Fruit fly (Drosophila melanogaster): ENCODE measurements around the gene tay.

Gene tay

DNA sequence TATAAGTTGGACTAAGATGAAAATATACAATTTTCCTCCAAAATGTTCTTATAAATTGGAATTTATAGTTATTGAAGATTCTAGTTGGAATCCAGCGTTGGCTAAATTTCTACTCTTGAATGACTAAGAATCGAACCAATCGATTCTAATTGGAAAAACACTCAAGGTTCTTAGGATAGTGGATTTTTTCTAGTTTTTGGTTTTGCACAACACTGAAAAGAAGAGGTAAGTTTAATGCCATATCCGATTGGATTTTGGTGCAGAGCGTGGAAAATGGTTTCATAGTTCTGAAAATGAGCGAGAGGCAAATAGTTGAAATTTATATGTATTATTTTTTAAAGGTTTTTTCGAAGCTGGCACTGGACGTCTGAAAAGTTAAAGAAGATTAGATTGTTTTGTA lies 11.5 kb downstream of the tay start:
- no peak for TF ChIP-seq CG7101 (tag; optimal IDR thresholded peaks at IDR 0.05)
- no peak for TF ChIP-seq CG5204 (GFP tag; optimal IDR thresholded peaks at IDR 0.05)
- no peak for TF ChIP-seq CG14711 (tag; optimal IDR thresholded peaks at IDR 0.05)
- no peak for TF ChIP-seq cic (GFP tag; optimal IDR thresholded peaks at IDR 0.05)
- no peak for TF ChIP-seq Clk (GFP tag; optimal IDR thresholded peaks at IDR 0.05)
- no peak for TF ChIP-seq pad (GFP tag; optimal IDR thresholded peaks at IDR 0.05)
- TF ChIP-seq toe (GFP tag; optimal IDR thresholded peaks at IDR 0.05), result no peak

DNA sequence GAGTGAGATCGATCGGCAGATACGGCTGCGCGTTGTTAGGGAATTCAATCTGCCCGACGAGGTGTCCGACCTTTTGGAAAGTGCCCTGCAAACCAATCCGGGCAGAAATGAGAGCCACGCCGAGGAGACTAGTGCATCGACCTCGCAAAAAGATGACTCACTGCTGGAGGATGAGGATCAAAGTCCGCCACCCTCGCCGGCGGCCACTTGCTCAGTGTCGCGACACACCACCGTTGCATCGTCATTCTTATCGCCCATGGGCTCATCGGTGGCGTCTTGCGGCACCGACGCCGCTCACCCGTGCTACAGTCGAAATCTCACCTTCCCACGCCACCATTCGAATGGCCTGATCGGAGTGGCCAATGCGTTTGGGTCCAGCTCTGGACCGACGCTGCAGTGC lies 12.7 kb downstream of the tay start:
- TF ChIP-seq CG5204 (GFP tag; optimal IDR thresholded peaks at IDR 0.05) (no peak), CG33017 (tag; optimal IDR thresholded peaks at IDR 0.05) (no peak), Clk (GFP tag; optimal IDR thresholded peaks at IDR 0.05) (no peak), Hr96 (GFP tag; optimal IDR thresholded peaks at IDR 0.05) (no peak), Mnt (GFP tag; optimal IDR thresholded peaks at IDR 0.05) (no peak), ovo (GFP tag; optimal IDR thresholded peaks at IDR 0.05) (no peak), tj (GFP tag; optimal IDR thresholded peaks at IDR 0.05) (no peak)

DNA sequence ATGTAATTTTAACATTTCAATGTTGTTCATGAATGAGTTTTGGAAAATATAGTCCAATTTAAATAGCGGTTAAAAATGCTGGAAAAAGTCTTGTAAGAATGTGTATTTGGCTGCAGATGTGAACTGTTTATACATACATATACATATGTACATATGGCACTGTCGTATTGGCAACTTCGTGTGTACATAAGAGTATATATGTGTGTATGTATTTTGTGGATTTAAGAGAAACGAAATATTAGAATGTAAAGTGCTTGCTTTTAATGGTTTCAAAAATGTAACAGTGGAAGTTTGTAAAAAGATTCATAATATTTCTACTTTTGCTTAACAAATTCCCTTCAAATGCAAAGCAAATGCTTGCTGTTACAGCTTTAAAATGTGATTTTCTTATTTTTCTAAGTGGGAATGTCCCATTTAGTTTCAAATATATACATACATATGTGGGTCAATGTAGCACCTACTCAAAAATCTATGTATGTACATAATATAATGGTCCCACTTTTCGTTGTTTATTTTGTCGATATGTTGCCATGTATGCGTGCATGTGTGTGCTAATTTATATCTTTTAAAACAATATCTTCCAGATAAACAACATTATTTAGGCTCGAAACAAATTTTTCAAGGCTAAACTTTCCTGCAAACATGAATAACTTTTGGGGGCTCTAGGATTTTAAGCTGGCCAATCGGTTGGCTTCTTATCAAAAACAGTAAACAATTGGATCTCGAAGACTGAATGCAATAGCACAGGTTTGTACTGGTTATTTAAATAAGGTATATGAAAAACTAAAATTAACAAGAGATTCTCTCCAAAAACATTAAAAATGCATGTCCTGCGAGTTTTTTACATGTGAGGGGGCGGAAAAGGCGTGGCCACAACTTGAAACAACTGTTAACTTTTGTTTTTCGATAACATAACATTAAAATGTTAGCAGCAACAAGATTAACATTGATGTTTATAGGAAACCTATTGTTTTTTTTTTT lies 16.0 kb downstream of the tay start:
- TF ChIP-seq CG33017 (tag; optimal IDR thresholded peaks at IDR 0.05) (peak; percentile 17), Hr96 (GFP tag; optimal IDR thresholded peaks at IDR 0.05) (no peak), Clk (GFP tag; optimal IDR thresholded peaks at IDR 0.05) (no peak), CG14711 (tag; optimal IDR thresholded peaks at IDR 0.05) (peak; percentile 65), cic (GFP tag; optimal IDR thresholded peaks at IDR 0.05) (peak; percentile 13), cnc (optimal IDR thresholded peaks at IDR 0.05) (no peak), CG5204 (GFP tag; optimal IDR thresholded peaks at IDR 0.05) (no peak), CG7045 (GFP tag; optimal IDR thresholded peaks at IDR 0.05) (no peak), CG11617 (GFP tag; optimal IDR thresholded peaks at IDR 0.05) (peak; percentile 8), CG7101 (tag; optimal IDR thresholded peaks at IDR 0.05) (peak; percentile 80), CG1620 (GFP tag; optimal IDR thresholded peaks at IDR 0.05) (peak; percentile 62), Crg-1 (GFP tag; optimal IDR thresholded peaks at IDR 0.05) (peak; percentile 90), ovo (GFP tag; optimal IDR thresholded peaks at IDR 0.05) (peak; percentile 88), pad (GFP tag; optimal IDR thresholded peaks at IDR 0.05) (peak; percentile 57), kay (GFP tag; ENCODE audit: borderline replicate concordance) (peak; percentile 65), bab1 (GFP tag; optimal IDR thresholded peaks at IDR 0.05) (no peak), CG12768 (GFP tag; optimal IDR thresholded peaks at IDR 0.05) (peak; percentile 42), tj (GFP tag; optimal IDR thresholded peaks at IDR 0.05) (peak; percentile 22), Mnt (GFP tag; optimal IDR thresholded peaks at IDR 0.05) (peak; percentile 37)

DNA sequence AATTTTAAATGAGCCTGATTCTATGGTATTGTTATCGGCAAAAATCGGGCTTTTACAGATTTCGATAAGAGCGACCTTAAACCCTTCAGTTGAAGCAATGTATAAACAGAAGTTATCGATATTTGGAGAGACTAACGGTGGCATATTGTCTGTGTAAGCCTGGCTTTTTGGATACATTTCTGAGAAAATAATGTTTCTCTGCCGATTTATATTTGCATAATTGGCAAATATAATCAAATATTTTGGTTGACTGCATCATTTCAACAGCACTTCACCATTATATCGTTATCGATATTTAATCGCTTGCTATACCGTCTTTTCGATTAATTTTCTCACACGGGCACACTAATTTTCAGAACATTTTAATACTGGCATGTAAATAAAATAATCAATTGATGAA lies 17.3 kb downstream of the tay start, which contains the start of gene CG16952:
TSS of gene CG16952 (plus strand) at position 341 of the 400 bp plus-strand sequence.
- TF ChIP-seq CG11617 (GFP tag; optimal IDR thresholded peaks at IDR 0.05) (peak; percentile 13), Crg-1 (GFP tag; optimal IDR thresholded peaks at IDR 0.05) (no peak), cnc (optimal IDR thresholded peaks at IDR 0.05) (no peak), CG7101 (tag; optimal IDR thresholded peaks at IDR 0.05) (peak; percentile 36), kay (GFP tag; ENCODE audit: borderline replicate concordance) (no peak), CG12768 (GFP tag; optimal IDR thresholded peaks at IDR 0.05) (no peak), CG7045 (GFP tag; optimal IDR thresholded peaks at IDR 0.05) (no peak), CG5204 (GFP tag; optimal IDR thresholded peaks at IDR 0.05) (no peak), CG1620 (GFP tag; optimal IDR thresholded peaks at IDR 0.05) (peak; percentile 21), Mnt (GFP tag; optimal IDR thresholded peaks at IDR 0.05) (peak; percentile 40), CG33017 (tag; optimal IDR thresholded peaks at IDR 0.05) (no peak), pad (GFP tag; optimal IDR thresholded peaks at IDR 0.05) (peak; percentile 6), Clk (GFP tag; optimal IDR thresholded peaks at IDR 0.05) (no peak), CG14711 (tag; optimal IDR thresholded peaks at IDR 0.05) (no peak), toe (GFP tag; optimal IDR thresholded peaks at IDR 0.05) (no peak)

DNA sequence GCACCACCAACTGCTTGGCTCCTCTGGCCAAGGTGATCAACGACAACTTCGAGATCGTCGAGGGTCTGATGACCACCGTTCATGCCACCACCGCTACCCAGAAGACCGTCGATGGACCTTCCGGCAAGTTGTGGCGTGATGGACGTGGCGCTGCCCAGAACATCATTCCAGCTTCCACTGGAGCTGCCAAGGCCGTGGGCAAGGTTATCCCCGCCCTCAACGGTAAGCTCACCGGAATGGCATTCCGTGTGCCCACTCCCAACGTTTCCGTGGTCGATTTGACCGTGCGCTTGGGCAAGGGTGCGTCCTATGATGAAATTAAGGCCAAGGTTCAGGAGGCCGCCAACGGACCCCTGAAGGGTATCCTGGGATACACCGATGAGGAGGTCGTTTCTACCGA lies 18.3 kb downstream of the tay start:
- TF ChIP-seq CG1620 (GFP tag; optimal IDR thresholded peaks at IDR 0.05) (no peak), pad (GFP tag; optimal IDR thresholded peaks at IDR 0.05) (no peak), bab1 (GFP tag; optimal IDR thresholded peaks at IDR 0.05) (no peak), CG7101 (tag; optimal IDR thresholded peaks at IDR 0.05) (no peak)

DNA sequence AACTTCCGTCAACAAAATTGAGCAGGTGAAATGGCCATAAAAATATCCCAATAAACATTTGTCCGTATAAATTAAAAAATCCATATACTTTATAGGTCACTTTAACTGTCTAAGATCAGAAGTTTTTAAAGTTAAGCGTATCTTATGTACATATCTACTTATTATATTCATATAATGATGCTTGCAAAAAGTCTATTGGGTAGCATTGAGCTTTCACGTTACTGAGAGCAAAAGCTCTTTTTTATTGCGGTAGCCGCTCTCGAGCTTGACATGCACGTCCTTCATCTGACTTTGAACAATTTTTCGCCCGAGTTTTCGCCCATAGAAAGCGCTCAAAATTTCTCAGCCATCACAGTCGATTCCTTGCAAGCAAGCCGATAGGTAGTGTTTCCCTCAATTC lies 19.2 kb downstream of the tay start, which contains the start of gene Gapdh2:
TSS of gene Gapdh2 (plus strand) at position 283 of the 400 bp plus-strand sequence.
- no peak for TF ChIP-seq cnc (optimal IDR thresholded peaks at IDR 0.05)
- peak; percentile 100 for TF ChIP-seq Hr96 (GFP tag; optimal IDR thresholded peaks at IDR 0.05)
- TF ChIP-seq CG12768 (GFP tag; optimal IDR thresholded peaks at IDR 0.05), result peak; percentile 100
- peak; percentile 98 for TF ChIP-seq Clk (GFP tag; optimal IDR thresholded peaks at IDR 0.05)
- TF ChIP-seq toe (GFP tag; optimal IDR thresholded peaks at IDR 0.05), result peak; percentile 98
- TF ChIP-seq CG1620 (GFP tag; optimal IDR thresholded peaks at IDR 0.05), result peak; percentile 100
- peak; percentile 100 for TF ChIP-seq CG33017 (tag; optimal IDR thresholded peaks at IDR 0.05)
- TF ChIP-seq CG7045 (GFP tag; optimal IDR thresholded peaks at IDR 0.05), result peak; percentile 100
- peak; percentile 100 for TF ChIP-seq Crg-1 (GFP tag; optimal IDR thresholded peaks at IDR 0.05)
- peak; percentile 100 for TF ChIP-seq ovo (GFP tag; optimal IDR thresholded peaks at IDR 0.05)
- TF ChIP-seq CG5204 (GFP tag; optimal IDR thresholded peaks at IDR 0.05), result peak; percentile 99
- peak; percentile 98 for TF ChIP-seq pad (GFP tag; optimal IDR thresholded peaks at IDR 0.05)
- TF ChIP-seq CG11617 (GFP tag; optimal IDR thresholded peaks at IDR 0.05), result peak; percentile 100
- TF ChIP-seq tj (GFP tag; optimal IDR thresholded peaks at IDR 0.05), result peak; percentile 99
- peak; percentile 100 for TF ChIP-seq Mnt (GFP tag; optimal IDR thresholded peaks at IDR 0.05)
- TF ChIP-seq CG7101 (tag; optimal IDR thresholded peaks at IDR 0.05), result peak; percentile 100
- peak; percentile 99 for TF ChIP-seq kay (GFP tag; ENCODE audit: borderline replicate concordance)
- TF ChIP-seq cic (GFP tag; optimal IDR thresholded peaks at IDR 0.05), result peak; percentile 98
- peak; percentile 100 for TF ChIP-seq bab1 (GFP tag; optimal IDR thresholded peaks at IDR 0.05)
- TF ChIP-seq CG14711 (tag; optimal IDR thresholded peaks at IDR 0.05), result peak; percentile 100

All from whole organism, adult.